Fruit fly (Drosophila melanogaster) whole organism, embryonic: ENCODE measurements around the gene Pa1.
A peak's percentile ranks its signal among the peaks of the same experiment; 100 is the strongest.

Experiments used
- Adf1 ChIP-seq: fragments of 200-800 bp; sonication (Bioruptor generic); IDR thresholded peaks from 2 replicates; pipeline ENCODE4 v1.3.6; 2022; ENCODE audit warnings: missing biosample characterization, missing genetic modification characterization
- CG10543 ChIP-seq: fragments of 200-800 bp; sonication (Bioruptor generic); optimal IDR thresholded peaks from 3 replicates; lab custom pipeline; 2017; ENCODE audit warnings: missing biosample characterization, mild to moderate bottlenecking, missing genetic modification characterization, moderate library complexity
- CG11504 ChIP-seq: fragments of 200-800 bp; sonication (Bioruptor generic); optimal IDR thresholded peaks from 3 replicates; lab custom pipeline; 2019; ENCODE audit warnings: missing biosample characterization, mild to moderate bottlenecking, missing genetic modification characterization, moderate library complexity
- CG12104 ChIP-seq: fragments of 200-800 bp; sonication (Bioruptor generic); optimal IDR thresholded peaks from 3 replicates; lab custom pipeline; 2016; ENCODE audit warnings: missing biosample characterization, missing genetic modification characterization
- CG12155 ChIP-seq: fragments of 200-800 bp; sonication (Bioruptor generic); optimal IDR thresholded peaks from 3 replicates; lab custom pipeline; 2016; ENCODE audit warnings: missing biosample characterization, missing genetic modification characterization
- CG12299 ChIP-seq: fragments of 200-800 bp; sonication (Bioruptor generic); optimal IDR thresholded peaks from 2 replicates; lab custom pipeline; 2018; ENCODE audit warnings: missing biosample characterization, mild to moderate bottlenecking, missing genetic modification characterization
- CG15514 ChIP-seq: fragments of 200-800 bp; sonication (Bioruptor generic); optimal IDR thresholded peaks from 3 replicates; lab custom pipeline; 2017; ENCODE audit warnings: missing biosample characterization, missing genetic modification characterization, mild to moderate bottlenecking, moderate library complexity, missing genetic modification reagents
- CG17385 ChIP-seq: fragments of 200-800 bp; sonication (Bioruptor generic); optimal IDR thresholded peaks from 3 replicates; lab custom pipeline; 2018; ENCODE audit warnings: missing biosample characterization, mild to moderate bottlenecking, missing genetic modification characterization
- CG31441 ChIP-seq: fragments of 200-800 bp; sonication (Bioruptor generic); IDR thresholded peaks from 2 replicates; pipeline ENCODE4 v1.3.6; 2022; ENCODE audit warnings: missing biosample characterization, missing genetic modification characterization
- CG6254 ChIP-seq: fragments of 200-800 bp; sonication (Bioruptor generic); optimal IDR thresholded peaks from 3 replicates; lab custom pipeline; 2017; ENCODE audit warnings: mild to moderate bottlenecking, missing biosample characterization, missing genetic modification reagents, missing genetic modification characterization
- CG6683 ChIP-seq: fragments of 200-800 bp; sonication (Bioruptor generic); optimal IDR thresholded peaks from 2 replicates; lab custom pipeline; 2017; ENCODE audit warnings: missing biosample characterization, mild to moderate bottlenecking, missing genetic modification characterization, missing genetic modification reagents
- CG7963 ChIP-seq: fragments of 200-800 bp; sonication (Bioruptor generic); IDR thresholded peaks from 3 replicates; pipeline ENCODE4 v1.3.6; 2022; ENCODE audit warnings: missing biosample characterization, missing genetic modification characterization; ENCODE audit not compliant: partially characterized antibody
- CG8478 ChIP-seq: fragments of >200 bp; optimal IDR thresholded peaks from 2 replicates; lab custom pipeline; 2018
- Camta ChIP-seq: fragments of 200-800 bp; sonication (Bioruptor generic); optimal IDR thresholded peaks from 2 replicates; lab custom pipeline; 2016; ENCODE audit warnings: missing biosample characterization, missing genetic modification characterization
- Chrac-16 ChIP-seq: fragments of 200-800 bp; sonication (Bioruptor generic); optimal IDR thresholded peaks from 3 replicates; lab custom pipeline; 2016; ENCODE audit warnings: missing biosample characterization, missing genetic modification characterization
- Dad ChIP-seq: fragments of 200-800 bp; sonication (Bioruptor generic); optimal IDR thresholded peaks from 3 replicates; lab custom pipeline; 2016; ENCODE audit warnings: missing biosample characterization, missing genetic modification characterization
- Dll ChIP-seq: fragments of 200-800 bp; sonication (Bioruptor generic); IDR thresholded peaks from 4 replicates; pipeline ENCODE4 v1.3.6; 2022; ENCODE audit warnings: missing biosample characterization, missing genetic modification characterization; ENCODE audit not compliant: partially characterized antibody
- HLH3B ChIP-seq: fragments of 200-800 bp; sonication (Bioruptor generic); IDR thresholded peaks from 2 replicates; pipeline ENCODE4 v1.3.6; 2022; ENCODE audit warnings: missing biosample characterization, missing genetic modification characterization
- Hey ChIP-seq: fragments of 200-800 bp; sonication (Bioruptor generic); optimal IDR thresholded peaks from 3 replicates; lab custom pipeline; 2018; ENCODE audit warnings: missing biosample characterization, mild to moderate bottlenecking, missing genetic modification characterization
- Hr3 ChIP-seq: fragments of 200-800 bp; sonication (Bioruptor generic); optimal IDR thresholded peaks from 3 replicates; lab custom pipeline; 2016; ENCODE audit warnings: missing biosample characterization, missing genetic modification characterization
- Jarid2 ChIP-seq: fragments of 200-800 bp; sonication (Bioruptor generic); optimal IDR thresholded peaks from 3 replicates; lab custom pipeline; 2017; ENCODE audit warnings: mild to moderate bottlenecking, missing biosample characterization, missing genetic modification reagents, missing genetic modification characterization
- Lpt ChIP-seq: fragments of >200 bp; optimal IDR thresholded peaks from 2 replicates; lab custom pipeline; 2018; ENCODE audit warnings: missing biosample characterization, missing genetic modification characterization
- Med ChIP-seq: fragments of 200-800 bp; sonication (Bioruptor generic); peaks from one replicate; lab custom pipeline; 2016; ENCODE audit warnings: missing biosample characterization, missing genetic modification characterization, mild to moderate bottlenecking, inconsistent platforms, moderate library complexity
- Mrtf ChIP-seq: fragments of 200-800 bp; sonication (Bioruptor generic); IDR thresholded peaks from 3 replicates; pipeline ENCODE4 v1.3.6; 2022; ENCODE audit warnings: missing biosample characterization, missing genetic modification characterization
- NfI ChIP-seq: fragments of 200-800 bp; sonication (Bioruptor generic); optimal IDR thresholded peaks from 3 replicates; lab custom pipeline; 2018; ENCODE audit warnings: missing biosample characterization, mild to moderate bottlenecking, missing genetic modification characterization, moderate library complexity
- Optix ChIP-seq: fragments of 200-800 bp; sonication (Bioruptor generic); IDR thresholded peaks from 3 replicates; pipeline ENCODE4 v1.3.6; 2022; ENCODE audit warnings: missing biosample characterization, missing genetic modification characterization
- Ptx1 ChIP-seq: fragments of 200-800 bp; sonication (Bioruptor generic); IDR thresholded peaks from 2 replicates; pipeline ENCODE4 v1.3.6; 2022; ENCODE audit warnings: missing biosample characterization, missing genetic modification characterization
- Sox100B ChIP-seq: fragments of 200-800 bp; sonication (Bioruptor generic); optimal IDR thresholded peaks from 3 replicates; lab custom pipeline; 2018; ENCODE audit warnings: missing biosample characterization, mild to moderate bottlenecking, missing genetic modification characterization
- Ssrp ChIP-seq: fragments of 200-800 bp; sonication (Bioruptor generic); optimal IDR thresholded peaks from 2 replicates; lab custom pipeline; 2018; ENCODE audit warnings: missing biosample characterization, mild to moderate bottlenecking, missing genetic modification characterization, moderate library complexity
- Taf1 ChIP-seq: fragments of 200-800 bp; sonication (Bioruptor generic); IDR thresholded peaks from 2 replicates; pipeline ENCODE4 v1.3.6; 2022; ENCODE audit warnings: missing biosample characterization, missing genetic modification characterization
- ci ChIP-seq: fragments of 200-800 bp; sonication (Bioruptor generic); IDR thresholded peaks from 3 replicates; pipeline ENCODE4 v1.3.6; 2022; ENCODE audit warnings: missing biosample characterization, missing genetic modification characterization
- crc ChIP-seq: fragments of 200-800 bp; sonication (Bioruptor generic); optimal IDR thresholded peaks from 2 replicates; lab custom pipeline; 2016; ENCODE audit warnings: missing biosample characterization, missing genetic modification characterization
- croc ChIP-seq: fragments of 200-800 bp; sonication (Bioruptor generic); conservative IDR thresholded peaks from 3 replicates; pipeline ENCODE4 v1.3.6; 2022; ENCODE audit warnings: missing biosample characterization, missing genetic modification characterization
- dimm ChIP-seq: fragments of 200-800 bp; sonication (Bioruptor generic); IDR thresholded peaks from 2 replicates; pipeline ENCODE4 v1.3.6; 2022; ENCODE audit warnings: missing biosample characterization, missing genetic modification characterization
- dmrt99B ChIP-seq: fragments of 200-800 bp; sonication (Bioruptor generic); optimal IDR thresholded peaks from 2 replicates; lab custom pipeline; 2018; ENCODE audit warnings: missing biosample characterization, mild to moderate bottlenecking, missing genetic modification characterization, moderate library complexity
- dysf ChIP-seq: fragments of 200-800 bp; sonication (Bioruptor generic); IDR thresholded peaks from 3 replicates; pipeline ENCODE4 v1.3.6; 2022; ENCODE audit warnings: missing biosample characterization, missing genetic modification characterization
- en ChIP-seq: fragments of 200-800 bp; sonication (Bioruptor generic); optimal IDR thresholded peaks from 2 replicates; lab custom pipeline; 2016; ENCODE audit warnings: missing biosample characterization, missing genetic modification characterization
- gcm2 ChIP-seq: fragments of 200-800 bp; sonication (Bioruptor generic); optimal IDR thresholded peaks from 2 replicates; lab custom pipeline; 2016; ENCODE audit warnings: missing biosample characterization, missing genetic modification characterization
- kah ChIP-seq: fragments of 200-800 bp; sonication (Bioruptor generic); optimal IDR thresholded peaks from 2 replicates; lab custom pipeline; 2018; ENCODE audit warnings: missing biosample characterization, mild to moderate bottlenecking, missing genetic modification characterization
- klu ChIP-seq: fragments of 200-800 bp; sonication (Bioruptor generic); IDR thresholded peaks from 2 replicates; pipeline ENCODE4 v1.3.6; 2022; ENCODE audit warnings: missing biosample characterization, missing genetic modification characterization
- knrl ChIP-seq: fragments of 200-800 bp; sonication (Bioruptor generic); IDR thresholded peaks from 3 replicates; pipeline ENCODE4 v1.3.6; 2022; ENCODE audit warnings: missing biosample characterization, missing genetic modification characterization; ENCODE audit not compliant: partially characterized antibody
- mam ChIP-seq: fragments of 200-800 bp; sonication (Bioruptor generic); optimal IDR thresholded peaks from 3 replicates; lab custom pipeline; 2016; ENCODE audit warnings: missing biosample characterization, missing genetic modification characterization
- onecut ChIP-seq: fragments of 200-800 bp; sonication (Bioruptor generic); IDR thresholded peaks from 2 replicates; pipeline ENCODE4 v1.3.6; 2022; ENCODE audit warnings: missing biosample characterization, missing genetic modification characterization
- org-1 ChIP-seq: fragments of 200-800 bp; sonication (Bioruptor generic); optimal IDR thresholded peaks from 2 replicates; lab custom pipeline; 2017; ENCODE audit warnings: missing biosample characterization, missing genetic modification characterization
- peb ChIP-seq: fragments of 200-800 bp; sonication (Bioruptor generic); IDR thresholded peaks from 2 replicates; pipeline ENCODE4 v1.3.6; 2022; ENCODE audit warnings: missing biosample characterization, missing genetic modification characterization
- pita ChIP-seq: fragments of 200-800 bp; sonication (Bioruptor generic); optimal IDR thresholded peaks from 2 replicates; lab custom pipeline; 2017; ENCODE audit warnings: missing biosample characterization, mild to moderate bottlenecking, missing genetic modification characterization
- row ChIP-seq: fragments of 200-800 bp; sonication (Bioruptor generic); IDR thresholded peaks from 3 replicates; pipeline ENCODE4 v1.3.6; 2022; ENCODE audit warnings: missing biosample characterization, missing genetic modification characterization
- scrt ChIP-seq: fragments of 200-800 bp; sonication (Bioruptor generic); optimal IDR thresholded peaks from 2 replicates; lab custom pipeline; 2018; ENCODE audit warnings: missing biosample characterization, mild to moderate bottlenecking, missing genetic modification characterization, moderate library complexity
- slou ChIP-seq: fragments of 200-800 bp; sonication (Bioruptor generic); optimal IDR thresholded peaks from 3 replicates; lab custom pipeline; 2016; ENCODE audit warnings: missing biosample characterization, missing genetic modification characterization
- unpg ChIP-seq: fragments of 200-800 bp; sonication (Bioruptor generic); optimal IDR thresholded peaks from 3 replicates; lab custom pipeline; 2018; ENCODE audit warnings: missing biosample characterization, mild to moderate bottlenecking, missing genetic modification characterization, moderate library complexity
- wdn ChIP-seq: fragments of 200-800 bp; sonication (Bioruptor generic); IDR thresholded peaks from 2 replicates; pipeline ENCODE4 v1.3.6; 2022; ENCODE audit warnings: missing biosample characterization, missing genetic modification characterization

The Pa1 gene

DNA sequence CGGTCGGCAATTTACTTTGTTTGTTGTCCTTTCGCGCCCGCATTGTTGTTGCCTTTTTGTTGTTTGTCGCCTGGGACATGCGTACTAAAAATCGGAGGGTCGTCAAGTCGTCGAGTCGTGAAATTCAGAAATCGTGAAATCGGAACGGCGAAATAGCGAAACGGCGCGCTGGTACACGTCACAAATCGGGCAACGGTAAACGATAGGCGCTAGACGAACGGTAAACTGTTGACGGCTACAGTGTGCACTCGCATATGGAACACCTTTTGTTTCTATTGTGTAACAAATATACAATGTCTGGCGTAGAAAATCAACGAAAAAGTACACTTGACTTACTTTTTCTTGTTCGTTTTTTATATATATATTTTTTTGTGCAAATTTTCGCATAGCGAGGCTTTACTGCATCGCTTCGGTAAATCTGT lies 25.0 kb downstream of the Pa1 start (continued):
- peak; percentile 42 for TF ChIP-seq CG6683
- peak; percentile 76 for TF ChIP-seq dmrt99B (tag; lab: Kevin White, UChicago)
- TF ChIP-seq Ssrp (tag; lab: Kevin White, UChicago), result peak; percentile 21
- peak; percentile 57; the same call in 1 of the 3 replicates for TF ChIP-seq Optix
- peak; percentile 74 for TF ChIP-seq klu (GFP tag; lab: Robert Waterston, UW)
- TF ChIP-seq onecut (GFP tag; lab: Robert Waterston, UW), result peak; percentile 51
- peak; percentile 29 for TF ChIP-seq Camta
- no peak for TF ChIP-seq Lpt (GFP tag; lab: Kevin White, UChicago)
- no peak for TF ChIP-seq CG12104 (GFP tag; lab: Kevin White, UChicago)
- TF ChIP-seq Med (GFP tag; lab: Kevin White, UChicago), result peak; percentile 97
- no peak for TF ChIP-seq Dll (GFP tag; lab: Robert Waterston, UW)
- TF ChIP-seq kah (GFP tag; lab: Kevin White, UChicago), result peak; percentile 2
- peak; percentile 43 for TF ChIP-seq CG12299
- peak; percentile 76 for TF ChIP-seq CG11504 (tag; lab: Kevin White, UChicago)
- TF ChIP-seq Mrtf, result peak; percentile 74; the same call in 1 of the 3 replicates
- peak; percentile 60; the same call in 1 of the 2 replicates for TF ChIP-seq CG31441
- peak; percentile 62 for TF ChIP-seq CG10543 (GFP tag; lab: Kevin White, UChicago)
- TF ChIP-seq Taf1 (GFP tag; lab: Robert Waterston, UW), result peak; percentile 84
- TF ChIP-seq en (GFP tag; lab: Kevin White, UChicago), result no peak
- TF ChIP-seq gcm2, result peak; percentile 31
- TF ChIP-seq Chrac-16 (GFP tag; lab: Kevin White, UChicago), result peak; percentile 50
- TF ChIP-seq croc (GFP tag; lab: Robert Waterston, UW), result peak; percentile 32; the same call in 2 of the 3 replicates
- peak; percentile 70 for TF ChIP-seq wdn
- peak; percentile 69 for TF ChIP-seq NfI
- no peak for TF ChIP-seq pita (GFP tag; lab: Kevin White, UChicago)
- peak; percentile 86 for TF ChIP-seq dysf (GFP tag; lab: Robert Waterston, UW)
- peak; percentile 22 for TF ChIP-seq Jarid2 (GFP tag; lab: Kevin White, UChicago)
- peak; percentile 68 for TF ChIP-seq CG15514 (GFP tag; lab: Kevin White, UChicago)
- TF ChIP-seq knrl (GFP tag; lab: Robert Waterston, UW), result no peak
- TF ChIP-seq slou (GFP tag; lab: Kevin White, UChicago), result peak; percentile 70
- TF ChIP-seq row (GFP tag; lab: Robert Waterston, UW), result peak; percentile 87
- peak; percentile 60 for TF ChIP-seq Hr3
- TF ChIP-seq CG12155 (GFP tag; lab: Kevin White, UChicago), result peak; percentile 54
- peak; percentile 10 for TF ChIP-seq Sox100B (GFP tag; lab: Kevin White, UChicago)
- TF ChIP-seq CG8478, result no peak
- peak; percentile 77 for TF ChIP-seq ci
- TF ChIP-seq dimm (GFP tag; lab: Robert Waterston, UW), result peak; percentile 62; the same call in 1 of the 2 replicates
- peak; percentile 78 for TF ChIP-seq mam (GFP tag; lab: Kevin White, UChicago)
- TF ChIP-seq unpg (GFP tag; lab: Kevin White, UChicago), result peak; percentile 69
- TF ChIP-seq CG7963 (GFP tag; lab: Robert Waterston, UW), result no peak
- no peak for TF ChIP-seq CG6254 (GFP tag; lab: Kevin White, UChicago)
- no peak for TF ChIP-seq peb (GFP tag; lab: Robert Waterston, UW)
- TF ChIP-seq Adf1 (GFP tag; lab: Robert Waterston, UW), result peak; percentile 41; the same call in 1 of the 2 replicates
- no peak for TF ChIP-seq Hey (tag; lab: Kevin White, UChicago)
- TF ChIP-seq crc, result peak; percentile 10
- TF ChIP-seq Ptx1 (GFP tag; lab: Robert Waterston, UW), result peak; percentile 83
- TF ChIP-seq org-1 (GFP tag; lab: Kevin White, UChicago), result peak; percentile 54
- peak; percentile 69 for TF ChIP-seq HLH3B
- peak; percentile 74 for TF ChIP-seq scrt (GFP tag; lab: Kevin White, UChicago)
- TF ChIP-seq CG17385 (GFP tag; lab: Kevin White, UChicago), result peak; percentile 65
- TF ChIP-seq Dad, result peak; percentile 17
